Worm (Caenorhabditis elegans): ENCODE results near the gene K08D9.9.

The K08D9.9 gene

DNA sequence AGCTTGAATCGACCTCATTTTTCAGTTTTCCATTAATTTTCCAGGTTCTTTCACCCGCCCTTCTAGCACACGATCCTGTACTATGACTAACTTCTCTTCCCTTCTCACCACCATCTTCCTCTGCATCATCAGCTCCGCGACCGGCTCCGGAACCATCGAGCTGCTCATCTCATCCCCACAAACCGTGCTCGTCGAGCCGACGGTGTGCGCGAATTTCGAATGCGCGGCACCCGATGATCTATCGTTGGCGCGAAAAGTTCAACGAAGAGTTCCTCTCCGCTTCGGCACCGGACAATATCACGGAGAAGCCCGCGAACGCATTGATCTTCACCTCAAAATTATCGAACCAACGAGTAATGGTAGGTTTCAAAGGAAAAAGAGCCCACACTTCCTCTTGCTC, 26.4 kb downstream of the K08D9.9 start, which contains the start of gene apx-1:
apx-1 (plus strand) TSS at position 50 of the 400 bp plus-strand sequence.
- no peak for TF ChIP-seq W03F9.2 (tag; optimal IDR thresholded peaks at IDR 0.05)
- no peak for TF ChIP-seq him-1 (tag; optimal IDR thresholded peaks at IDR 0.05)
- no peak for TF ChIP-seq dao-5 (tag; optimal IDR thresholded peaks at IDR 0.05)

DNA sequence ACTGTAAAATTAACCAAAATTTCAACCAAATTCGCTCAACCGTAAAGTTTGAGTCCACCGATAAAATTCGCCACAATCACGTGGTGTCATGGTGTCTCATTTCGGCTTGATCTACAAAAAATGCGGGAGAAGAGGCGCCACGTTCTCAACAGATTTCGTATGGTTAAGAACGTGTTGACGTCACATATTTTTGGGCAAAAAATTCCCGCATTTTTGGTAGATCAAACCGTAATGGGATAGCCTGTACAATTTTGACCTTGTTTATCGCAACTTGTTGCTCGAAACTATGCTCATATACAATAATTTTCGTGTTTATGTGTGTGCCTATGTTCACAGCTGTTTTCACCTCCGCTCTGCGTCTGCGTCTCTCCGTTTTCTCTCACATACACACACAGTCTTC, 27.6 kb downstream of the K08D9.9 start:
- TF ChIP-seq dao-5 (tag; optimal IDR thresholded peaks at IDR 0.05) (no peak), him-1 (tag; optimal IDR thresholded peaks at IDR 0.05) (no peak), W03F9.2 (tag; optimal IDR thresholded peaks at IDR 0.05) (no peak)

DNA sequence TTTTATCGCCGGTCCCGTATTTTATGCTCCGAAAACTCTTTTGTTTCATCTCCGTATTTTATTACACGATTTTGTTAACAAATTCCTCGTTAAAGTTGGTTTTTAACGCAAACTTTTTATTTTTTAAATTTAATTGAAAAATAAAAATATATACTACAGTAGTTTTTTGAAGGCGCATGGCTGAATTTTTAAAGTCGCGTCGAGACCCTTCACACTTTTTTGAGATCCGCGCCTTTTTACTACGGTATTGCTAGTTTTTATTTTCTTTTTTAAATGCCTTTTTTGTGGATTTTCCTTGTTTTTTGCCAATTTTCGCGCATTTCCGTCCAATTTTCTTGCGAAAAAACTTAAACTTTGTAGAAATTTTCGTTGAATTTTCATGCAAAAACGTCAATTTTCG, 32.1 kb downstream of the K08D9.9 start:
- TF ChIP-seq him-1 (tag; optimal IDR thresholded peaks at IDR 0.05): no peak
- TF ChIP-seq W03F9.2 (tag; optimal IDR thresholded peaks at IDR 0.05): no peak
- no peak for TF ChIP-seq dao-5 (tag; optimal IDR thresholded peaks at IDR 0.05)

DNA sequence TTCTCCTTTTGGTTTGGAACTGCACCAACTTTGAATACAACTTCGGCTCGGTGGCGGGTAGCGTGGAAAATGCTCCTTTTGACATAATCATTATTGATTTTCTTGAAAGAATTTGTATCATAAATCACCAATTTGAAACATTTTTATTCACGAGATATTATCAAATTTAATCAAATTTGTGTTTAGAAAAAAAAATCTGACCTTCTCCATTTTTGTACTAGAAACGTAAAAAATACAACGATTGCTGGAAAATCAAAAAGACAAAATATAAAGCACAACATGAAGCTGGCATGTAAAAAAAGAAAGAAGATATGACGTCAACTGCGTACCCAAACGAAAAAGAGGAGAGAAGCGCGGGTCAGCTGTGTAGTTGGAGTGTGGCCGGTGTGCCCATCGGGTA, 36.2 kb downstream of the K08D9.9 start, which contains the start of gene K08D9.4:
K08D9.4 (minus strand) TSS at position 101 of the 400 bp plus-strand sequence.
- no peak for TF ChIP-seq him-1 (tag; optimal IDR thresholded peaks at IDR 0.05)
- no peak for TF ChIP-seq W03F9.2 (tag; optimal IDR thresholded peaks at IDR 0.05)
- no peak for TF ChIP-seq dao-5 (tag; optimal IDR thresholded peaks at IDR 0.05)

DNA sequence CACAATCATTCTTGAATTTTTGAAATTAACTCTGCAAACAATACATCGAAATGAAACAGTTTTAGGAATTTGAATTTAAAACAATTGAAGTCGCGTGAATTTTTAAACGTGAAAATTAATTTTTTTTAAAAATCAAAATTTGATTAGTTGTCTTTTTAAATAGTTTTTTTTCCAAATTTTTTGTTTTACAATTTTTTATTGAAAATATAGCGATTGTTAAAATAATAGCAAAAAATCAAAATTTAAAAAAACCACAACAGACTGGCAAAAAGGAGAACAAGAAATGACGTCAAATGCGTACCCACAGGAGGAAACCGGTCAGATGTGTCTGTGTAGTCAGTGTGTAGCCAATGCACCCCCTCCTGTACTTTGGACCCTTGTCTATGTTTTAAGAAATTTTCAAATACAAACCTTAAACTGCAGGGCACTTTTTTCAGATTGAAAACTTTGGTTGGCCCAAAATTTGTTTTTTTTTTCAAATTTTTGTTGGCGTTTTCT, 39.6 kb downstream of the K08D9.9 start, which contains the start of the genes Y73C8B.1 and Y73C8B.5:
Y73C8B.1 (minus strand) TSS at position 51 of the 498 bp plus-strand sequence.
Y73C8B.5 (plus strand) TSS at position 437 of the 498 bp plus-strand sequence.
- no peak for TF ChIP-seq him-1 (tag; optimal IDR thresholded peaks at IDR 0.05)
- TF ChIP-seq W03F9.2 (tag; optimal IDR thresholded peaks at IDR 0.05): no peak
- TF ChIP-seq dao-5 (tag; optimal IDR thresholded peaks at IDR 0.05): no peak

DNA sequence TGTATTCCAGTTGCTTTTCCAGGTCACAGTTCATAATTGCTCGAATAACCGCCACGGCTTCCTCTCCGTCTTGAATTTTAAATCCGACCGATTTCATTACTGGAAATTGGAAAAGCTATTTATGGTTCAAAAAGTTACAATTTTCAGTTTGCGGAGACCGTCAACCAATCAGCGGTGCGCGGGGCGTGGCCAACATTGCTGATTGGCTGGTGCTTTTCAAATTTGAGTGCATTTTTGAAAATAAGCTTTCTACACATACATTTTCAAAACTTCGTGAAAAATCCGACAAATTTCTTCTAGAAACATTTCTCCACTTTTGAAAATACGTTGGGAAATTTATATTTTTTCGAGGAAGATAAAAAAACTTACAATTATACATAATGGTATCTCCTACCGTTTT, 40.7 kb downstream of the K08D9.9 start:
- TF ChIP-seq dao-5 (tag; optimal IDR thresholded peaks at IDR 0.05) (no peak), W03F9.2 (tag; optimal IDR thresholded peaks at IDR 0.05) (no peak), him-1 (tag; optimal IDR thresholded peaks at IDR 0.05) (no peak)

DNA sequence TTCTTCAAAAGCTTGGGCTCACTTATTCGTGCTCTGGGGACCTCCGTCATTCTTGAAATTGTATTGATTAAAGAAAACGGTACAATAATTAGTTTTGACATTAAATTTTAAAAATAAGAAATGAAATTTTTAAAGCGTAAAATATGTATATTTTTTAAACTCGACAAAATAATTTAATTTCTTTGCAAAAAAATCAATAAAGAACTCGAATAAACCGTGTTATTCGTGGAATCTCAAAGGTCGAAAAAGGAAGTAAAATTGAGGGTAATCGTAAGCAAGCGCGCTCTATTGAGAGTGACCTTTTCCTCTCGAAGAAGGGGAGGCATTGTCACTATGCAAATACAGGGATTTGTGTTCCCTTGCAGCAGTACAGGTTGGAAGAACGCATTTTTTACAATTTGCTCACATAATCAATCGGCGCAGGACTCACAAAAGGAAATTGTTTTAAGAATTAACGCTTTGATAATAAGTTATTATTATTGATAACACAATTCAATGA, 41.5 kb downstream of the K08D9.9 start, which contains the start of gene Y73C8B.2:
Y73C8B.2 (minus strand) TSS at position 51 of the 499 bp plus-strand sequence.
- TF ChIP-seq him-1 (tag; optimal IDR thresholded peaks at IDR 0.05): no peak
- no peak for TF ChIP-seq W03F9.2 (tag; optimal IDR thresholded peaks at IDR 0.05)
- no peak for TF ChIP-seq dao-5 (tag; optimal IDR thresholded peaks at IDR 0.05)

DNA sequence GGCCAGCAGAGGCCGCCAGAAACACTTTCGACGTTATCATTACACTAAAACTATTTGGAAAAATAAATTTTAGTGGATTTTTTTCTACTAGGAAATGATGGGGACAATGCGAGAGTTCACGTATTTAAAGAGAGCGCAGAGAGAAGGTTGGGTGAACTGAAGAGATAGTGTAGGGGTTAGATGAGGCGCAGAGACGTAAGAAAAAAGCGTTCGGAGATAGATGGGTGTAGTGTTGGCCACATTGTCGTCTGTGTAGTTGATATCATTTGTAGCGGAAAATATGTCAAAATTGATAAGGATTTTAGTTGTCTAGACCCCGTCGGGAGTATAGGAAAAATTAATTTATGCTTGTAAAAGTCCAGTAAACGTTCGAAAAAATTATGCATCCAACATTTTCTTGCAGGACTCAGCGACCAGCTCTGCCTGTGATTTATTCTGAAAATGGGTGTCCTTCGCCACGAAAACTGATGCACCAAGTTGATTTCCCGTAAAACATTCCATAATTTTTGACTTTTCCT, 43.4 kb downstream of the K08D9.9 start, which contains the start of the genes Y73C8B.3 and Y73C8B.9:
Y73C8B.3 (minus strand) TSS at position 147 of the 518 bp plus-strand sequence.
Y73C8B.9 (plus strand) TSS at position 468 of the 518 bp plus-strand sequence.
- TF ChIP-seq him-1 (tag; optimal IDR thresholded peaks at IDR 0.05) (no peak), W03F9.2 (tag; optimal IDR thresholded peaks at IDR 0.05) (no peak), dao-5 (tag; optimal IDR thresholded peaks at IDR 0.05) (no peak)

DNA sequence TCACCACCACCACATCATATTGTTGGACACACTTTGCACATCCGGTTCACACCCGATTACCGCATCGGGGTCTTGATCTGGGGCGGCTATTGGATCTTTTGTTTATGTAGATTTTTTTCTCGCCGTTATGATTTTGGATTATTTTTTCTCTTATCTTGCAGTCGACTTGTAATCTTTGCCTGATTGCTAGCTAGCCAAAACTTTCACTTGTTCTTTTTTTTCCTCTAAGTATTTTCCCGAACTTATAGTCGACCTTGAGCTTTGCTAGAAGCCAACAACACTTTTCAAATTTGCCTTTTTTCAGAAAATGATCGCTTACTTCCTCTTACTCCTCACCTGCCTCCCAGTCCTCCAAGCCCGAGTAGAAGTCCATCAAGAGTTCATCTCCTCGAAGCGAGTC, 48.5 kb downstream of the K08D9.9 start, which contains the start of gene lag-2:
lag-2 (plus strand) TSS at position 301 of the 400 bp plus-strand sequence.
- TF ChIP-seq W03F9.2 (tag; optimal IDR thresholded peaks at IDR 0.05): no peak
- no peak for TF ChIP-seq him-1 (tag; optimal IDR thresholded peaks at IDR 0.05)
- TF ChIP-seq dao-5 (tag; optimal IDR thresholded peaks at IDR 0.05): no peak

Data from whole organism, L4/young adult.